Fruit fly (Drosophila melanogaster): ENCODE results near the gene Reps.

Gene Reps

DNA sequence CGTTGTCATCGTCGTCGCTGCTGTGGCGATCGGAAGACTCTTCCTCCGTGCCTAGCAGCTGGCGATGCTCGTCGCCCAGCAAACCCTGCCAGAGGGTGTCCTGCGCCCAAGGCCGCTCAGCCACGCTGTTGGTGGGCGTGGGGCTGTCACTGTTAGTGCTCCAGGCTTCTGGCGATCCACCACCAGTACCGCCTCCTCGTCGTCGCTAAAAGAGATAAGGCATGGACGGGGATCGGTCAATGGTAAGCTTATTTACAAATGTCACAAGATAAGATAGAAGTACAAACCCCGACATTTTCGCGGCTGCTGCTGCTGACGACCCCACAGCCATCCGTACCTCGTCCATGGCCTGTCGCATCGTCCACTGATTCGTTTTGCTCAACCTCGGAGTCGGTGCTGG is 1.1 kb downstream of the Reps start:
- no peak for TF ChIP-seq Sin3A (optimal IDR thresholded peaks at IDR 0.05)
- no peak for TF ChIP-seq psq (optimal IDR thresholded peaks at IDR 0.05)
- TF ChIP-seq Myc (optimal IDR thresholded peaks at IDR 0.05), result no peak
- TF ChIP-seq ttk (optimal IDR thresholded peaks at IDR 0.05), result no peak
- no peak for TF ChIP-seq h (optimal IDR thresholded peaks at IDR 0.05)

DNA sequence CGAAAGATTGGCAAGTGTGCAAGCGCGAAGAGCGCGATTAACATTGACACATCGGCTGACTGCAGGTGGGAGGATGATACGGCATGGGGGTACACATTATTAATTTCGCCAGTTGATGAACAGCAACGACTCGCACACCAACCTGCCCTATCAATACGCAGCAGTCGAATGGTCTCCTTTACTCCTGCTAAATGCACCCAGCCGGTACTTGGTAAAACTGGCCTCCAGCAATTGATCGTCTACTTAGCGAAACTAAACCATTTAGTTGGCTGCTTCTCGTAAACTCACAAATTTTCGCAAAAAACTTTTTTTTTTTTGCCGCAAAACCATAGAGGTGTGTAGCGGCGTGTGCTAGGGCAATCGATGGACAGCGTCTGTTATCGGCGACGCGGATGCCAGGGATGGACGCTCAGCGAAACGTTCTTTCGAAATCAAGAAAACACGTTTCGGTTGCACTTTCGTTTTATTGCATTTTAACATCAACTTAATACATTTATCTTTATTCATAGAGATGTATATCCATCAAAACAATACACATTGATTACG is 5.9 kb downstream of the Reps start, which contains the start of gene Ge-1:
Gene Ge-1 (minus strand): TSS at position 373 of the 546 bp plus-strand sequence.
- TF ChIP-seq ttk (optimal IDR thresholded peaks at IDR 0.05), result no peak
- TF ChIP-seq insv (optimal IDR thresholded peaks at IDR 0.05), result no peak
- no peak for TF ChIP-seq psq (optimal IDR thresholded peaks at IDR 0.05)
- no peak for TF ChIP-seq Myc (optimal IDR thresholded peaks at IDR 0.05)
- no peak for TF ChIP-seq h (optimal IDR thresholded peaks at IDR 0.05)
- TF ChIP-seq Sin3A (optimal IDR thresholded peaks at IDR 0.05), result no peak

DNA sequence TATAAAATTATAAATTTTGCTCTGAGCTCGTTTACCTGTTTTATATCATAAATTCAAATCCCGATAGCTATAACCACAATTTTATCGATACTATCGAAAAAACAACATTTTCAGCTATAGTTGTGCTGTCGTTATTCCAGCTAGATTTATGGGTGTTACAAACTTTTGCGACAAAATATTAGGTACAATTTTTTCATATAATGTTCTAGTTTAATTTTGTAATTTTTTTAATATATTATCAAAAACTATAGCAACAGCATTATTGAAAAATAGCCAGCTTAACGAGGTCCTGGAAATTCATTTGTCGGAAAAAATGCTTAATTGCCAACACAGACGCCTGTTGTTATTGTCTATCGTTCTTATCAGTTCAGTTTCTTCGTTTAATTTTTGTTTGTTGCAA is 15.3 kb downstream of the Reps start, which contains the start of gene Wdr59:
Gene Wdr59 (plus strand): TSS at position 334 of the 400 bp plus-strand sequence.
- TF ChIP-seq ttk (optimal IDR thresholded peaks at IDR 0.05) (no peak), insv (optimal IDR thresholded peaks at IDR 0.05) (no peak), psq (optimal IDR thresholded peaks at IDR 0.05) (no peak), h (optimal IDR thresholded peaks at IDR 0.05) (no peak), Sin3A (optimal IDR thresholded peaks at IDR 0.05) (no peak), Myc (optimal IDR thresholded peaks at IDR 0.05) (no peak)

DNA sequence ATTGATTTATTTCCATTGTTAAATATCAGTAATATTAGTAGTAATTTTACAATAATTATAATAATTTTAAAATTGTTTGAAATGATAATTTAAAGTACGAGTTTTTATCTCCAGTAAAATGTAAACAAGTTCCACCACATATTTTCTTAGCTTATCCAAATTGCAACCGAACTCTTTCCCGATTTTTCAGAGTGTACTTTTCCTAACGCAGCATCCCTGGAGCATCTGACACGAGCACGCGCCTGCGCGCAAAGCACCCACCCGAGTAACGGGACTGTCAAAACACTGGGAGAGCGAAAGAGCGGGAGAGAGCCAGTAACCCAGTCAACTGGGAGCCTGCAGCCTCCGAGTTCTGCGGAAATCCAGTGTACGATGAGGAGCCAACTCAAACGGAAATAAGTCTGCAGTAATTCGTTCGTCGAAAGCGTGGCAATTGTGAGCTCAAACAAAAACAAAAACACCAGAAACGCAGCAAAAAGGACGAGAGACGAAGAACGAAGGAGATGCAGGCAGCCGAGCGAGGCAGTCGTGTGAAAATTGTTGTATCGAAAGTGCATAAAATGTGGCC is 20.0 kb downstream of the Reps start, which contains the start of gene CG16854:
Gene CG16854 (plus strand): TSS at position 365 of the 568 bp plus-strand sequence.
- no peak for TF ChIP-seq insv (optimal IDR thresholded peaks at IDR 0.05)

DNA sequence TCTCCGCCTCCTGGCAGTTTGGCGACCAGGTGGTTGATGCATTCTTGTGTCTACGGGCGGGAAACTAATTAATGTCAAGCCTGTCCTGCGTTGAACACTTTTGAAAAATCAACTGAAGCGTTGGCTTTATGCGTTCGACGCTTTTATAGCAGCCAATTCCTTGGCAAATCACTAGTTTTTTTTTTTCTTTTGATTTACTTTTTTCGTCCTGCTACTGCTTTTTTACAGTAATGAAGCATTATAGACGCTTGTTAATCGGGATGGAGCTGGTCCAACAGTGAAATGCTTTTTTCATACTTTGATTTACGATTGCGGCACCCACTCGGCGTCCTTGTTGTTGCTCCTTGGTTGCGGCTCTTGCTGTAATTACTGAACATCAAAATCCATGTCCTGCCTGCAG is 21.3 kb downstream of the Reps start, which contains the start of gene AstCC:
Gene AstCC (minus strand): TSS at position 101 of the 400 bp plus-strand sequence.
- TF ChIP-seq ttk (optimal IDR thresholded peaks at IDR 0.05) (no peak), Myc (optimal IDR thresholded peaks at IDR 0.05) (no peak), Sin3A (optimal IDR thresholded peaks at IDR 0.05) (no peak), psq (optimal IDR thresholded peaks at IDR 0.05) (no peak), insv (optimal IDR thresholded peaks at IDR 0.05) (no peak), h (optimal IDR thresholded peaks at IDR 0.05) (no peak)

DNA sequence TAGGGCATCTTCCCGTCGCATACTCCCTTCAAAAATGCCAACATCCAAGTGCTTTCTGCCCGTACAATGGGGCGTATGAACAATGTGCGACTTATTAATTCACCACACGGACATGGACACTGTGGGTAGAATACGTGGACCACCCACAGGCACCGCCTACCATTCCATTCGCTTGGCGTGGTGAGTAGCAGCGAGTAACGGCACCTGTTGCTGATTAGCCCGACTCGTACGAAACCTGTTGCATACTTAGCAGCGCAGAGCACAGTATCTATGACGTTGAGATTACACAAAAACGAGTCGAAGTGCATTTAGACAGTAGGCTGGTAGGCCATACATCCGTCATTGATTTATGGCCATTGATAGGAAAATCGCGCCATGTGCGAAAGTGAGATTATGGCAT is 24.4 kb downstream of the Reps start:
- TF ChIP-seq h (optimal IDR thresholded peaks at IDR 0.05), result no peak
- TF ChIP-seq Sin3A (optimal IDR thresholded peaks at IDR 0.05), result no peak
- TF ChIP-seq ttk (optimal IDR thresholded peaks at IDR 0.05), result no peak
- TF ChIP-seq Myc (optimal IDR thresholded peaks at IDR 0.05), result no peak
- TF ChIP-seq psq (optimal IDR thresholded peaks at IDR 0.05), result no peak
- TF ChIP-seq insv (optimal IDR thresholded peaks at IDR 0.05), result no peak

DNA sequence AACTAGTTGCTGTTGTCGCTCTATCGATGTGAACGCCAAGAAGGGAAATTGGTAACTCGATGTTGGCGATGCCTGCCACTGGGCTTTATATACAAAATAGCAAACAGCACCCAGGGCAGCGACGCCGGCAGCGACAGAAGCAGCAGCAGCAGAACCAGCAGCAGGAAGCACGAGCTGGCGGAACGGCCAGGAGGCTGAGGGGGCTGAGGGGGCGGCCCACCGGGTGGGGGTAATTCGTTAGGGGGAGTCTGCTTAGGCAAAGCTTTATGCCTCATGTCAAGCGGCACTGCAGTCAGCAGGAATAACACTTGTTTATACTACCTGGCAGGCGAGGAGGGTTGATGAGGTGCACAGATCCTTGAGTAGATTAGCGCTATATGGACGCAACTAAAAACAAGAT is 25.1 kb downstream of the Reps start, which contains the start of gene AstC:
Gene AstC (minus strand): TSS at position 63 of the 400 bp plus-strand sequence.
- TF ChIP-seq insv (optimal IDR thresholded peaks at IDR 0.05) (no peak), psq (optimal IDR thresholded peaks at IDR 0.05) (no peak), ttk (optimal IDR thresholded peaks at IDR 0.05) (no peak), Sin3A (optimal IDR thresholded peaks at IDR 0.05) (no peak), Myc (optimal IDR thresholded peaks at IDR 0.05) (no peak), h (optimal IDR thresholded peaks at IDR 0.05) (no peak)

DNA sequence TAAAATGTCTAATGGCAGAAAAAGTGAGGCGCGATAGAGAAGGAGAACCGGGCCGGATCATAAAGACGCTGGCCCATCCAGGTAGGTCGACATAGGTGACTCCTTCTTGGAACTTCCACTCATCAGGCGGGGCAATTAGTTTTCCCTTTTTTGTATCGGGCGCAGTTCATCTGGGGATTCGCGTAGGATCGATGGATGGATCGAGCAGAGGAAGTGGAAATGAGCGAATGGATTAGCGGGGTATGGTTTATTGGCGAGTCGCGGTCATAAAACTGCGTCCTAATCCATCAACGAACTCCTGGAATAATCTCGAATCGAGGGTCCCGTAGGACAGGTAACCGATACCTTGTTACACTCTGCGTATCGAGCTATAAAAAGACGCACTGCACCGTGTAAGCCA is 31.3 kb downstream of the Reps start, which contains the start of gene CG43725:
Gene CG43725 (plus strand): TSS at position 400 of the 400 bp plus-strand sequence.
- TF ChIP-seq h (optimal IDR thresholded peaks at IDR 0.05), result no peak
- TF ChIP-seq Myc (optimal IDR thresholded peaks at IDR 0.05), result no peak
- no peak for TF ChIP-seq Sin3A (optimal IDR thresholded peaks at IDR 0.05)
- TF ChIP-seq psq (optimal IDR thresholded peaks at IDR 0.05), result no peak
- no peak for TF ChIP-seq insv (optimal IDR thresholded peaks at IDR 0.05)
- TF ChIP-seq ttk (optimal IDR thresholded peaks at IDR 0.05), result no peak

DNA sequence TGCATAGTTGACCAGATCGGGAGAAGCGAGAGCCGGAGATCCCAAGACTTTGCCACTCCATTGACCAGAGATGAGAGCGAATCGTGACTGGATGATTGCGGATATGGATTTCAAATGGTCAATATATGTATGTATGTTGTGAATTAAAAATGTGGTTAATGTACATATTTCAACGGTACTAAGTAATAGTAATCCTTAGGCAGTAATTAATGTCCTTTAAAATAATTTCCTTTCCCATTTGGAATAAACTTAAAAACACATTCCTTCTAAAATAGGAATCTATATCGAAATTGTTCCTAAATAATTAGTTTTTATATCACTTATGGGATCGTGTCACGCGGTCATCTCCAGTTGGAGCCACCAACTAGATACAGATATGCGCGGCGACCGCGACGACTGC is 32.5 kb downstream of the Reps start:
- no peak for TF ChIP-seq ttk (optimal IDR thresholded peaks at IDR 0.05)
- TF ChIP-seq insv (optimal IDR thresholded peaks at IDR 0.05), result no peak
- TF ChIP-seq h (optimal IDR thresholded peaks at IDR 0.05), result no peak
- no peak for TF ChIP-seq psq (optimal IDR thresholded peaks at IDR 0.05)
- no peak for TF ChIP-seq Myc (optimal IDR thresholded peaks at IDR 0.05)
- no peak for TF ChIP-seq Sin3A (optimal IDR thresholded peaks at IDR 0.05)

DNA sequence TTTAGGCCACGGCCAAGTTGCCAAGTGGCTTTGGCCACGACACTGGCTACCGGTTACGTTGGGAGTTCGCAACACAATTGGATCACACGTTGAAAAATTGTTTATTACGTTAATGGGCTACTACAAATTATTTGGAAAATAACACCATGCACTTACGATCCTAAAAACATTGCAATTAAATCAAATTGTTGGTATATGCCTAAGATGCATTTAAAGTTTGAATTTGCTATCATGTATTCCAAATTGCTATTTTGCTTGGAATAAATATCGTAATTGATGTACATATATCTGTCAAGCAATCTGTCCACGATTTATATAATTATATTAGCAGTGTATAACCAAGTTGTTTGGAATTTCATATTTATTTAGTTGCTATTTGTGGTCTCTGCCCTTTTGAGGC is 33.6 kb downstream of the Reps start:
- TF ChIP-seq Myc (optimal IDR thresholded peaks at IDR 0.05) (no peak), h (optimal IDR thresholded peaks at IDR 0.05) (no peak), ttk (optimal IDR thresholded peaks at IDR 0.05) (no peak), insv (optimal IDR thresholded peaks at IDR 0.05) (no peak), psq (optimal IDR thresholded peaks at IDR 0.05) (no peak), Sin3A (optimal IDR thresholded peaks at IDR 0.05) (no peak)

DNA sequence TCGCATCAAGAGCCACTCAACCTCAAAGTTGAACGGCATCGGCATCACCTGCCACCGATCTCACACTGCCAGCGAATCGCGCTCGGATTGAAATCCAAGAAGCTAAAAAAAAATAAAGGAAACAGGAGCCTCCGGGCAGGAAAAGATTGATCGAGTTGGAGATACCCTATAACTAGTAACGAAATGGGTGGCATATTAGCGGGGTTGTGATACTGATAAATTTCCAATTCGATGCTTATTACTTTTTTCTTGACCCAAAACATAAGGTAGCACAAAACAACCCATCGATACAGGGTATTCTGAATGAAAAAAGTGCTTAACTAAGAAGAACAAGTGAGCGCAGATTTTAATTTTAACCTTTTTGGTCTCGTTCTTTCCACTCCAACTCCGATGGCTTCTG is 34.2 kb downstream of the Reps start:
- TF ChIP-seq insv (optimal IDR thresholded peaks at IDR 0.05) (no peak), Myc (optimal IDR thresholded peaks at IDR 0.05) (no peak), Sin3A (optimal IDR thresholded peaks at IDR 0.05) (no peak), ttk (optimal IDR thresholded peaks at IDR 0.05) (no peak), psq (optimal IDR thresholded peaks at IDR 0.05) (no peak), h (optimal IDR thresholded peaks at IDR 0.05) (no peak)

DNA sequence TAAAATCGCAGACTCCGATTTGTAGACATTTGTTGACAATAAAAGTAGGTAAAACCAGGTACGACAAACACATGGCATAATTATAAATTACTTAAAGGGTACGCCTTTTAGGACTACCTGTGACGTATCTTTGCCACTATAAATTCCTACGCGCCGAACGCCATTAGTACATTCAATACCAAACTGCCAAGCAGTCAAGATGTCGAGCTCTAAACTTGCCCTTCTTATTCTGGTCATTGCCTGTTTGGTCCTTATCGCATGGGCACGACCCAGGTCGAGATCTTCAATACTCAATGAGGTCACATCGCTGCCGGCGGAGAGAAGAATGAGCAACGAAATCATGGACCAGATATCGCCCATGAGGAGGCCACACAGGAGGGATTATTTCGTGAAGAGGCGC is 35.6 kb downstream of the Reps start, which contains the start of gene CG14915:
Gene CG14915 (plus strand): TSS at position 166 of the 400 bp plus-strand sequence.
- TF ChIP-seq h (optimal IDR thresholded peaks at IDR 0.05) (no peak), Myc (optimal IDR thresholded peaks at IDR 0.05) (no peak), ttk (optimal IDR thresholded peaks at IDR 0.05) (no peak), psq (optimal IDR thresholded peaks at IDR 0.05) (no peak), insv (optimal IDR thresholded peaks at IDR 0.05) (no peak), Sin3A (optimal IDR thresholded peaks at IDR 0.05) (no peak)
